Fruit fly (Drosophila melanogaster) whole organism, embryonic: ENCODE data around the gene CG14340.

ENCODE experiments used
- CG12299 ChIP-seq: fragments of 200-800 bp; sonication (Bioruptor generic); optimal IDR thresholded peaks from 2 replicates; lab custom pipeline; 2018; ENCODE audit warnings: missing biosample characterization, mild to moderate bottlenecking, missing genetic modification characterization
- CG7556 ChIP-seq: fragments of 200-800 bp; sonication (Bioruptor generic); optimal IDR thresholded peaks from 2 replicates; lab custom pipeline; 2017; ENCODE audit warnings: missing biosample characterization, mild to moderate bottlenecking, missing genetic modification characterization
- Dfd ChIP-seq, 2 experiments: fragments of >200 bp; optimal IDR thresholded peaks; 2 replicates each; lab custom pipeline; 2017; ENCODE audit warnings: missing biosample characterization in 2 of 2, missing genetic modification characterization in 2 of 2
- Xbp1 ChIP-seq: fragments of 200-800 bp; sonication (Bioruptor generic); optimal IDR thresholded peaks from 3 replicates; lab custom pipeline; 2016; ENCODE audit warnings: missing biosample characterization, mild to moderate bottlenecking, missing genetic modification characterization
- dysf ChIP-seq: fragments of 200-800 bp; sonication (Bioruptor generic); IDR thresholded peaks from 3 replicates; pipeline ENCODE4 v1.3.6; 2022; ENCODE audit warnings: missing biosample characterization, missing genetic modification characterization
- fru ChIP-seq: fragments of >200 bp; optimal IDR thresholded peaks from 2 replicates; lab custom pipeline; 2017

dm6 chr2L:1066330-1066729 is 46.4 kb upstream of the CG14340 start:
- TF ChIP-seq CG7556 (GFP tag; lab: Kevin White, UChicago) (no peak), Dfd (GFP tag; optimal IDR thresholded peaks at IDR 0.05; lab: Kevin White, UChicago) (no peak), Xbp1 (GFP tag; lab: Kevin White, UChicago) (no peak), dysf (GFP tag; lab: Robert Waterston, UW) (no peak), CG12299 (tag; lab: Kevin White, UChicago) (no peak), fru (lab: Kevin White, UChicago) (no peak)
